Fruit fly (Drosophila melanogaster) whole organism, embryonic: ENCODE data around the gene CG4570.

ENCODE experiments used
- Asciz ChIP-seq: fragments of 200-800 bp; sonication (Bioruptor generic); optimal IDR thresholded peaks from 2 replicates; lab custom pipeline; 2017; ENCODE audit warnings: missing biosample characterization, mild to moderate bottlenecking, missing genetic modification characterization, missing genetic modification reagents
- Bteb2 ChIP-seq: fragments of 200-800 bp; sonication (Bioruptor generic); optimal IDR thresholded peaks from 2 replicates; lab custom pipeline; 2016; ENCODE audit warnings: missing biosample characterization, missing genetic modification characterization
- CG10147 ChIP-seq: fragments of 200-800 bp; sonication (Bioruptor generic); optimal IDR thresholded peaks from 2 replicates; lab custom pipeline; 2019; ENCODE audit warnings: missing biosample characterization, mild to moderate bottlenecking, missing genetic modification characterization, moderate library complexity
- CG10209 ChIP-seq: fragments of 200-800 bp; sonication (Bioruptor generic); optimal IDR thresholded peaks from 3 replicates; lab custom pipeline; 2017; ENCODE audit warnings: missing biosample characterization, mild to moderate bottlenecking, missing genetic modification characterization, missing genetic modification reagents
- CG10543 ChIP-seq: fragments of 200-800 bp; sonication (Bioruptor generic); optimal IDR thresholded peaks from 3 replicates; lab custom pipeline; 2017; ENCODE audit warnings: missing biosample characterization, mild to moderate bottlenecking, missing genetic modification characterization, moderate library complexity
- CG12104 ChIP-seq: fragments of 200-800 bp; sonication (Bioruptor generic); optimal IDR thresholded peaks from 3 replicates; lab custom pipeline; 2016; ENCODE audit warnings: missing biosample characterization, missing genetic modification characterization
- CG12769 ChIP-seq: fragments of 200-800 bp; sonication (Bioruptor generic); optimal IDR thresholded peaks from 2 replicates; lab custom pipeline; 2019; ENCODE audit warnings: missing biosample characterization, mild to moderate bottlenecking, missing genetic modification characterization, moderate library complexity
- CG14014 ChIP-seq: fragments of 200-800 bp; sonication (Bioruptor generic); IDR thresholded peaks from 2 replicates; pipeline ENCODE4 v1.3.6; 2022; ENCODE audit warnings: missing biosample characterization, missing genetic modification characterization
- CG15073 ChIP-seq: fragments of 200-800 bp; sonication (Bioruptor generic); optimal IDR thresholded peaks from 2 replicates; lab custom pipeline; 2016; ENCODE audit warnings: missing biosample characterization, missing genetic modification characterization
- CG1529 ChIP-seq: fragments of 200-800 bp; sonication (Bioruptor generic); optimal IDR thresholded peaks from 3 replicates; lab custom pipeline; 2018; ENCODE audit warnings: missing biosample characterization, missing genetic modification characterization
- CG16815 ChIP-seq: fragments of 200-800 bp; sonication (Bioruptor generic); optimal IDR thresholded peaks from 3 replicates; lab custom pipeline; 2017; ENCODE audit warnings: missing biosample characterization, mild to moderate bottlenecking, missing genetic modification characterization
- CG18262 ChIP-seq: fragments of 200-800 bp; optimal IDR thresholded peaks from 3 replicates; lab custom pipeline; 2019; ENCODE audit warnings: missing biosample characterization, mild to moderate bottlenecking, missing genetic modification characterization, moderate library complexity
- CG2116 ChIP-seq: fragments of 200-800 bp; sonication (Bioruptor generic); optimal IDR thresholded peaks from 3 replicates; lab custom pipeline; 2018; ENCODE audit warnings: missing biosample characterization, mild to moderate bottlenecking, missing genetic modification characterization
- CG2678 ChIP-seq: fragments of 200-800 bp; sonication (Bioruptor generic); optimal IDR thresholded peaks from 3 replicates; lab custom pipeline; 2019; ENCODE audit warnings: missing biosample characterization, mild to moderate bottlenecking, missing genetic modification characterization, moderate library complexity
- CG2875 ChIP-seq: fragments of 200-800 bp; sonication (Bioruptor generic); optimal IDR thresholded peaks from 2 replicates; lab custom pipeline; 2017; ENCODE audit warnings: missing biosample characterization, mild to moderate bottlenecking, missing genetic modification characterization, missing genetic modification reagents
- CG2889 ChIP-seq: fragments of 200-800 bp; sonication (Bioruptor generic); IDR thresholded peaks from 3 replicates; pipeline ENCODE4 v1.3.6; 2022; ENCODE audit warnings: missing biosample characterization, missing genetic modification characterization
- CG3163 ChIP-seq: fragments of 200-800 bp; sonication (Bioruptor generic); optimal IDR thresholded peaks from 3 replicates; lab custom pipeline; 2016; ENCODE audit warnings: missing biosample characterization, missing genetic modification characterization
- CG3726 ChIP-seq: fragments of 200-800 bp; sonication (Bioruptor generic); IDR thresholded peaks from 3 replicates; pipeline ENCODE4, ENCODE4 v1.3.6; 2022; ENCODE audit warnings: missing biosample characterization, missing genetic modification characterization
- CG42726 ChIP-seq: fragments of 200-800 bp; sonication (Bioruptor generic); IDR thresholded peaks from 2 replicates; pipeline ENCODE4 v1.3.6; 2022; ENCODE audit warnings: missing biosample characterization, missing genetic modification characterization; ENCODE audit not compliant: partially characterized antibody
- CG7963 ChIP-seq: fragments of 200-800 bp; sonication (Bioruptor generic); IDR thresholded peaks from 3 replicates; pipeline ENCODE4 v1.3.6; 2022; ENCODE audit warnings: missing biosample characterization, missing genetic modification characterization; ENCODE audit not compliant: partially characterized antibody
- CG8281 ChIP-seq: fragments of 200-800 bp; sonication (Bioruptor generic); optimal IDR thresholded peaks from 2 replicates; lab custom pipeline; 2018; ENCODE audit warnings: missing biosample characterization, mild to moderate bottlenecking, missing genetic modification characterization, moderate library complexity
- CG9817 ChIP-seq: fragments of 200-800 bp; sonication (Bioruptor generic); optimal IDR thresholded peaks from 2 replicates; lab custom pipeline; 2018; ENCODE audit warnings: missing biosample characterization, mild to moderate bottlenecking, missing genetic modification characterization, moderate library complexity
- Dip2 ChIP-seq: fragments of 200-800 bp; sonication (Bioruptor generic); IDR thresholded peaks from 2 replicates; pipeline ENCODE4 v1.3.6; 2022; ENCODE audit warnings: missing biosample characterization, missing genetic modification characterization
- Ets97D ChIP-seq: fragments of 200-800 bp; sonication (Bioruptor generic); optimal IDR thresholded peaks from 3 replicates; lab custom pipeline; 2016; ENCODE audit warnings: missing biosample characterization, missing genetic modification characterization
- Gug ChIP-seq: fragments of 200-800 bp; sonication (Bioruptor generic); IDR thresholded peaks from 4 replicates; pipeline ENCODE4 v1.3.6; 2022; ENCODE audit warnings: missing biosample characterization, missing genetic modification characterization
- Hr51 ChIP-seq, 2 experiments: fragments of 200-800 bp; sonication (Bioruptor generic); optimal IDR thresholded peaks; 2 replicates in 1 of 2; 3 replicates in 1 of 2; lab custom pipeline; 2016 to 2018; ENCODE audit warnings: missing biosample characterization in 2 of 2, missing genetic modification characterization in 2 of 2, mild to moderate bottlenecking in 1 of 2, moderate library complexity in 1 of 2
- Hr78 ChIP-seq, 2 experiments: fragments of 200-800 bp in 1 of 2; fragments of >200 bp in 1 of 2; sonication (Bioruptor generic) in 1 of 2; optimal IDR thresholded peaks; 2 replicates each; lab custom pipeline; 2017 to 2019; ENCODE audit warnings: missing biosample characterization in 2 of 2, missing genetic modification characterization in 2 of 2, mild to moderate bottlenecking in 1 of 2, moderate library complexity in 1 of 2
- MTF-1 ChIP-seq: fragments of 200-800 bp; sonication (Bioruptor generic); optimal IDR thresholded peaks from 2 replicates; lab custom pipeline; 2018; ENCODE audit warnings: missing biosample characterization, mild to moderate bottlenecking, missing genetic modification characterization, borderline replicate concordance
- Nf-YB ChIP-seq: fragments of 200-800 bp; sonication (Bioruptor generic); optimal IDR thresholded peaks from 3 replicates; lab custom pipeline; 2019; ENCODE audit warnings: missing biosample characterization, mild to moderate bottlenecking, missing genetic modification characterization, moderate library complexity
- Pdp1 ChIP-seq, 2 experiments: fragments of 200-800 bp; sonication (Bioruptor generic); optimal IDR thresholded peaks; 3 replicates each; lab custom pipeline; 2016; ENCODE audit warnings: missing biosample characterization in 2 of 2, missing genetic modification characterization in 2 of 2, mild to moderate bottlenecking in 1 of 2, moderate library complexity in 1 of 2
- Usf ChIP-seq: fragments of 200-800 bp; sonication (Bioruptor generic); optimal IDR thresholded peaks from 2 replicates; lab custom pipeline; 2017; ENCODE audit warnings: missing genotype, missing biosample characterization, missing genetic modification characterization
- abd-A ChIP-seq: fragments of 200-800 bp; sonication (Bioruptor generic); optimal IDR thresholded peaks from 3 replicates; lab custom pipeline; 2019; ENCODE audit warnings: missing biosample characterization, mild to moderate bottlenecking, missing genetic modification characterization, moderate library complexity
- ac ChIP-seq: fragments of 200-800 bp; sonication (Bioruptor generic); optimal IDR thresholded peaks from 3 replicates; lab custom pipeline; 2017; ENCODE audit warnings: missing biosample characterization, mild to moderate bottlenecking, missing genetic modification characterization
- chm ChIP-seq: fragments of 200-800 bp; sonication (Bioruptor generic); IDR thresholded peaks from 2 replicates; pipeline ENCODE4 v1.3.6; 2022; ENCODE audit warnings: missing biosample characterization, missing genetic modification characterization
- crp ChIP-seq, 2 experiments: fragments of 200-800 bp; sonication (Bioruptor generic); optimal IDR thresholded peaks; 2 replicates in 1 of 2; 3 replicates in 1 of 2; lab custom pipeline; 2017; ENCODE audit warnings: missing biosample characterization in 2 of 2, missing genetic modification characterization in 2 of 2, mild to moderate bottlenecking in 1 of 2, moderate library complexity in 1 of 2
- ems ChIP-seq: fragments of 200-800 bp; sonication (Bioruptor generic); optimal IDR thresholded peaks from 3 replicates; lab custom pipeline; 2016; ENCODE audit warnings: missing biosample characterization, missing genetic modification characterization
- jing ChIP-seq: fragments of 200-800 bp; sonication (Bioruptor generic); optimal IDR thresholded peaks from 2 replicates; lab custom pipeline; 2018; ENCODE audit warnings: missing biosample characterization, mild to moderate bottlenecking, missing genetic modification characterization
- luna ChIP-seq: fragments of 200-800 bp; sonication (Bioruptor generic); optimal IDR thresholded peaks from 2 replicates; lab custom pipeline; 2016; ENCODE audit warnings: missing biosample characterization, missing genetic modification characterization
- pan ChIP-seq, 4 experiments: fragments of >200 bp in 3 of 4; fragments of 200-800 bp in 1 of 4; sonication (Bioruptor generic) in 1 of 4; optimal IDR thresholded peaks in 3 of 4; IDR thresholded peaks in 1 of 4; 2 replicates each; pipeline versions ENCODE4 v1.3.6 to Lab custom; 2017 to 2022; ENCODE audit warnings: missing biosample characterization in 2 of 4, missing genetic modification characterization in 2 of 4, mixed read lengths in 1 of 4
- prd ChIP-seq, 3 experiments: fragments of >200 bp in 2 of 3; fragments of 200-800 bp in 1 of 3; sonication (Bioruptor generic) in 1 of 3; optimal IDR thresholded peaks in 2 of 3; IDR thresholded peaks in 1 of 3; 2 replicates in 2 of 3; 3 replicates in 1 of 3; pipeline versions ENCODE4 v1.3.6 to Lab custom; 2017 to 2022; ENCODE audit warnings: missing biosample characterization in 1 of 3, missing genetic modification characterization in 1 of 3
- ranshi ChIP-seq: fragments of 200-800 bp; sonication (Bioruptor generic); IDR thresholded peaks from 2 replicates; pipeline ENCODE4 v1.3.6; 2022; ENCODE audit warnings: missing biosample characterization, missing genetic modification characterization
- repo ChIP-seq: fragments of 200-800 bp; sonication (Bioruptor generic); optimal IDR thresholded peaks from 2 replicates; lab custom pipeline; 2016; ENCODE audit warnings: missing biosample characterization, missing genetic modification characterization
- so ChIP-seq: fragments of 200-800 bp; sonication (Bioruptor generic); IDR thresholded peaks from 3 replicates; pipeline ENCODE4 v1.3.6; 2022; ENCODE audit warnings: missing biosample characterization, missing genetic modification characterization
- zen ChIP-seq: fragments of 200-800 bp; sonication (Bioruptor generic); optimal IDR thresholded peaks from 3 replicates; lab custom pipeline; 2018; ENCODE audit warnings: missing biosample characterization, mild to moderate bottlenecking, missing genetic modification characterization, moderate library complexity
- zen2 ChIP-seq: fragments of 200-800 bp; sonication (Bioruptor generic); IDR thresholded peaks from 3 replicates; pipeline ENCODE4 v1.3.6; 2022; ENCODE audit warnings: missing biosample characterization, missing genetic modification characterization; ENCODE audit not compliant: partially characterized antibody

CG4570 gene

dm6 chr3R:10886462-10887315 lies 30.1 kb downstream of the CG4570 start (continued):
- TF ChIP-seq jing (peak; percentile 55), CG7963 (GFP tag; lab: Robert Waterston, UW) (no peak), crp (GFP tag; optimal IDR thresholded peaks at IDR 0.05; lab: Kevin White, UChicago) (peak in 1 of 2 experiments; percentile 66), Ets97D (GFP tag; lab: Kevin White, UChicago) (peak; percentile 56), CG2889 (GFP tag; lab: Robert Waterston, UW) (peak; percentile 72), CG2875 (GFP tag; lab: Kevin White, UChicago) (peak; percentile 80), Dip2 (GFP tag; lab: Robert Waterston, UW) (no peak), MTF-1 (GFP tag; lab: Kevin White, UChicago) (peak; percentile 25), Usf (GFP tag; lab: Kevin White, UChicago) (peak; percentile 73), CG12769 (tag; lab: Kevin White, UChicago) (peak; percentile 98), CG16815 (GFP tag; lab: Kevin White, UChicago) (peak; percentile 85), chm (GFP tag; lab: Robert Waterston, UW) (peak; percentile 87), CG14014 (GFP tag; lab: Robert Waterston, UW) (peak; percentile 87), ems (GFP tag; lab: Kevin White, UChicago) (peak; percentile 92), repo (GFP tag; lab: Kevin White, UChicago) (peak; percentile 69), Pdp1 (GFP tag; optimal IDR thresholded peaks at IDR 0.05; lab: Kevin White, UChicago) (peak; percentile 87 to 89), zen2 (GFP tag; lab: Robert Waterston, UW) (no peak), ac (GFP tag; lab: Kevin White, UChicago) (peak; percentile 62), CG10543 (GFP tag; lab: Kevin White, UChicago) (peak; percentile 95), prd (optimal IDR thresholded peaks at IDR 0.05; lab: Kevin White, UChicago) (no peak), prd (GFP tag; IDR thresholded peaks at IDR 0.05; lab: Robert Waterston, UW) (peak; percentile 86), pan (optimal IDR thresholded peaks at IDR 0.05; lab: Kevin White, UChicago) (no peak), pan (GFP tag; optimal IDR thresholded peaks at IDR 0.05 in 1 of 2, IDR thresholded peaks at IDR 0.05 in 1 of 2) (peak in 1 of 2 experiments; percentile 82), abd-A (tag; lab: Kevin White, UChicago) (peak; percentile 86), ranshi (GFP tag; lab: Robert Waterston, UW) (peak; percentile 90), CG3726 (GFP tag; lab: Robert Waterston, UW) (peak; percentile 66; the same call in 2 of the 3 replicates), Bteb2 (GFP tag; lab: Kevin White, UChicago) (peak; percentile 88), zen (tag; lab: Kevin White, UChicago) (peak; percentile 56), Hr78 (GFP tag; optimal IDR thresholded peaks at IDR 0.05; lab: Kevin White, UChicago) (peak in 1 of 2 experiments; percentile 92), Gug (GFP tag; lab: Robert Waterston, UW) (peak; percentile 42; the same call in 3 of the 4 replicates), CG42726 (no peak), CG2116 (GFP tag; lab: Kevin White, UChicago) (peak; percentile 47), CG3163 (peak; percentile 85), CG1529 (GFP tag; lab: Kevin White, UChicago) (peak; percentile 79), CG12104 (peak; percentile 87), so (GFP tag; lab: Robert Waterston, UW) (peak; percentile 88; the same call in 2 of the 3 replicates), luna (GFP tag; lab: Kevin White, UChicago) (peak; percentile 33), CG10209 (GFP tag; lab: Kevin White, UChicago) (peak; percentile 91), CG2678 (tag; lab: Kevin White, UChicago) (peak; percentile 95), CG9817 (tag; lab: Kevin White, UChicago) (peak; percentile 90), CG15073 (GFP tag; lab: Kevin White, UChicago) (peak; percentile 95), Hr51 (GFP tag; optimal IDR thresholded peaks at IDR 0.05; lab: Kevin White, UChicago) (peak; percentile 78 to 93), Asciz (GFP tag; lab: Kevin White, UChicago) (peak; percentile 81), Nf-YB (GFP tag; lab: Kevin White, UChicago) (peak; percentile 85), CG18262 (peak; percentile 85), CG8281 (tag; lab: Kevin White, UChicago) (peak; percentile 69), CG10147 (GFP tag; lab: Kevin White, UChicago) (peak; percentile 84)
